Worm (Caenorhabditis elegans): ENCODE data around the gene wip-1.
"Not testable (repeated sequence)": the region's sequence is repeated elsewhere in the genome, so short reads cannot be mapped to it uniquely, and the experiment has no call there.

The wip-1 gene

ce11 chrIII:5031375-5031836 is 13.0 kb downstream of the wip-1 start (continued):
- TF ChIP-seq T07F8.4 (tag; optimal IDR thresholded peaks at IDR 0.05) (peak; percentile 69), aptf-2 (GFP tag; conservative IDR thresholded peaks at IDR 0.05) (peak; percentile 55; the same call in 1 of the 2 replicates), hmg-1.2 (GFP tag; IDR thresholded peaks at IDR 0.05) (peak; percentile 80), F23B12.7 (tag; optimal IDR thresholded peaks at IDR 0.05; ENCODE audit: insufficient read depth) (peak; percentile 19), cebp-1 (GFP tag; IDR thresholded peaks at IDR 0.05) (0 out of 2 replicates have a peak, but pooled peaks have one; percentile 45), madf-10 (tag; optimal IDR thresholded peaks at IDR 0.05) (peak; percentile 71), sptf-2 (GFP tag; optimal IDR thresholded peaks at IDR 0.05) (peak; percentile 44), F22D6.2 (tag; optimal IDR thresholded peaks at IDR 0.05) (peak; percentile 50), somi-1 (GFP tag; optimal IDR thresholded peaks at IDR 0.05) (peak; percentile 55), zim-3 (tag; optimal IDR thresholded peaks at IDR 0.05) (peak; percentile 1), rpc-1 (optimal IDR thresholded peaks at IDR 0.05) (peak; percentile 71), rpc-1 (tag; optimal IDR thresholded peaks at IDR 0.05) (peak; percentile 63), zfh-2 (GFP tag; conservative IDR thresholded peaks at IDR 0.05) (peak; percentile 96), aptf-3 (GFP tag; IDR thresholded peaks at IDR 0.05) (peak; percentile 79; the same call in 1 of the 2 replicates), egl-18 (GFP tag; IDR thresholded peaks at IDR 0.05) (0 out of 2 replicates have a peak, but pooled peaks have one; percentile 58), nhr-120 (GFP tag; IDR thresholded peaks at IDR 0.05) (0 out of 2 replicates have a peak, but pooled peaks have one; percentile 19), chd-7 (tag; optimal IDR thresholded peaks at IDR 0.05) (peak; percentile 79), die-1 (tag; optimal IDR thresholded peaks at IDR 0.05) (peak; percentile 48)
- TF ChIP-seq cebp-1 (tag; optimal IDR thresholded peaks at IDR 0.05): not testable (repeated sequence)

- TF ChIP-seq nhr-179 (tag; optimal IDR thresholded peaks at IDR 0.05) (no peak), ceh-91 (GFP tag; IDR thresholded peaks at IDR 0.05) (no peak), lin-54 (GFP tag; optimal IDR thresholded peaks at IDR 0.05) (no peak), snpc-3.4 (tag; optimal IDR thresholded peaks at IDR 0.05) (no peak)
These were observed 17.7 kb downstream of the wip-1 start, which contains the start of gene C45G9.6 for ce11 chrIII:5036158-5036557. Gene C45G9.6 (plus strand): TSS chrIII:5036458.

- TF ChIP-seq madf-6 (GFP tag; IDR thresholded peaks at IDR 0.05): no peak
- no peak for TF ChIP-seq repo-1 (tag; optimal IDR thresholded peaks at IDR 0.05)
- TF ChIP-seq aptf-2 (GFP tag; conservative IDR thresholded peaks at IDR 0.05): no peak
- TF ChIP-seq lir-1 (GFP tag; conservative IDR thresholded peaks at IDR 0.05): no peak
- no peak for TF ChIP-seq C06A6.2 (GFP tag; conservative IDR thresholded peaks at IDR 0.05)
- no peak for TF ChIP-seq egl-44 (GFP tag; IDR thresholded peaks at IDR 0.05)
- TF ChIP-seq ztf-18 (tag; optimal IDR thresholded peaks at IDR 0.05): no peak
These were observed 23.7 kb downstream of the wip-1 start, which contains the start of gene nlp-43 for ce11 chrIII:5042112-5042511. Gene nlp-43 (plus strand): TSS chrIII:5042412.

ce11 chrIII:5044709-5045108 is 26.3 kb downstream of the wip-1 start, which contains the start of gene C45G9.14:
Gene C45G9.14 (plus strand): TSS chrIII:5045009.
- TF ChIP-seq bed-2 (GFP tag; IDR thresholded peaks at IDR 0.05): no peak
- no peak for TF ChIP-seq fkh-3 (tag; optimal IDR thresholded peaks at IDR 0.05)
- no peak for TF ChIP-seq nhr-80 (tag; optimal IDR thresholded peaks at IDR 0.05)
- no peak for TF ChIP-seq hlh-12 (tag; optimal IDR thresholded peaks at IDR 0.05)
- no peak for TF ChIP-seq rcor-1 (GFP tag; IDR thresholded peaks at IDR 0.05)
- no peak for TF ChIP-seq ceh-27 (GFP tag; optimal IDR thresholded peaks at IDR 0.05)
- no peak for TF ChIP-seq T26A5.8 (tag; optimal IDR thresholded peaks at IDR 0.05)
- TF ChIP-seq ceh-79 (tag; optimal IDR thresholded peaks at IDR 0.05): no peak
- TF ChIP-seq B0336.3 (GFP tag; IDR thresholded peaks at IDR 0.05): no peak
- no peak for TF ChIP-seq lin-54 (GFP tag; optimal IDR thresholded peaks at IDR 0.05)
